Worm (Caenorhabditis elegans): Measurements from ENCODE around the gene F11A5.16.

Gene F11A5.16

DNA sequence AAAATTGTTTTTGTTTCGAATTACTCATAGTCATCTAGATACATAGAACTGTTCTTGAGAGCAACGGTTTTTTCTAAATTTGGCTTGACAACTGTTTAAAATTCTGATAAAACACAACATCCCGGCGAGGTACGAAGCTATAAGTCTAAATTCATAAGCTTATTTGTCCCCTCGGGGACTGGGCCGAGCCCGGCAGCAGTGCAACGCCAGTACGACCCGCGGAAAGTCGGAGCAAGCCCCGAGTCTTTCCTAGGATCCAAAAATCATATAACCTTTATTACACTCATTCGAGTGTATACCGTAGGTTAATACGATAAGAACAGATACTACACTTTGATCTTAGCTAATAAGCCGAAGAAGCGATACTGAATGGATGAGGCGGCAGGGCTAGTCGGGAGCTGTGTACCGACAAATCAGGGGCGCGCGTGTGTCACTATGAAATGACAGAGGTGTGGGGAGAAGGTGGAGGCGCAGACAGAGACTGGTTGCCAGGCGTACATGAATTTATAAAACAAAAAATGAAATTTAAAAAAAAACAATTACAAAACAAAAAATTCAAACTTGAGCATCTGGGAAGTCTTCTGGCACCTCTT lies 14.9 kb downstream of the F11A5.16 start:
- no peak for TF ChIP-seq skn-1 (tag; optimal IDR thresholded peaks at IDR 0.05)
- TF ChIP-seq daf-12 (tag; optimal IDR thresholded peaks at IDR 0.05) = no peak
- TF ChIP-seq aly-2 (tag; optimal IDR thresholded peaks at IDR 0.05) = no peak
- TF ChIP-seq ama-1 (optimal IDR thresholded peaks at IDR 0.05) = no peak
- peak; percentile 22 for TF ChIP-seq snpc-4 (tag; optimal IDR thresholded peaks at IDR 0.05)
- no peak for TF ChIP-seq ceh-9 (tag; optimal IDR thresholded peaks at IDR 0.05)
- TF ChIP-seq unc-39 (tag; optimal IDR thresholded peaks at IDR 0.05) = no peak
- no peak for TF ChIP-seq nhr-43 (tag; optimal IDR thresholded peaks at IDR 0.05; ENCODE audit: poor library complexity, severe bottlenecking)

DNA sequence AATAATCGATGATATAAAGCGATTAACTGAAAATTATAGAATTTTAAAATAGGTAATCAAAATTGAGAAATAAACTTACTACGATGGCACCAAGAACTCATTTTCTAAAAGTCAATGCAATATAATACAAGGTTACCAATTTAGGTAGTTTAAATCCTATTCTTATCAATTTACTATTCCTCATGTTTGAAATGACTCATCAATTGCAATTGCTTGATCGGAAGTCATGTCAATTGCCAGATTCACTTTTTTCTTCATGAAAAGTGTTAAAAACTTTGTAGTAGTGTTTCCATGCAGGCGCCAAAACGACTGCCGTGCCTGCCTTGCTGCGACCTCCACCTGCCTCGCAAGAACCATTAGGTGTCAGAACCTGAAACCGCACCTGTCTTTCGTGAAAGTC lies 15.8 kb downstream of the F11A5.16 start, which contains the start of gene F11A5.13:
Gene F11A5.13 (minus strand): TSS at position 101 of the 400 bp plus-strand sequence.
- TF ChIP-seq nhr-25 (tag; optimal IDR thresholded peaks at IDR 0.05) (no peak), tbx-2 (tag; optimal IDR thresholded peaks at IDR 0.05) (no peak), lin-39 (tag; optimal IDR thresholded peaks at IDR 0.05) (no peak), ZK546.5 (tag; optimal IDR thresholded peaks at IDR 0.05) (no peak), ztf-11 (tag; optimal IDR thresholded peaks at IDR 0.05) (no peak), nhr-76 (tag; optimal IDR thresholded peaks at IDR 0.05) (no peak), ceh-9 (tag; optimal IDR thresholded peaks at IDR 0.05) (no peak), elt-1 (tag; optimal IDR thresholded peaks at IDR 0.05) (no peak), fos-1 (tag; optimal IDR thresholded peaks at IDR 0.05) (no peak), ceh-16 (tag; optimal IDR thresholded peaks at IDR 0.05) (no peak), nhr-77 (tag; optimal IDR thresholded peaks at IDR 0.05) (no peak), fkh-2 (tag; optimal IDR thresholded peaks at IDR 0.05) (no peak), jun-1 (tag; optimal IDR thresholded peaks at IDR 0.05) (no peak), unc-62 (GFP tag; optimal IDR thresholded peaks at IDR 0.05) (no peak)

DNA sequence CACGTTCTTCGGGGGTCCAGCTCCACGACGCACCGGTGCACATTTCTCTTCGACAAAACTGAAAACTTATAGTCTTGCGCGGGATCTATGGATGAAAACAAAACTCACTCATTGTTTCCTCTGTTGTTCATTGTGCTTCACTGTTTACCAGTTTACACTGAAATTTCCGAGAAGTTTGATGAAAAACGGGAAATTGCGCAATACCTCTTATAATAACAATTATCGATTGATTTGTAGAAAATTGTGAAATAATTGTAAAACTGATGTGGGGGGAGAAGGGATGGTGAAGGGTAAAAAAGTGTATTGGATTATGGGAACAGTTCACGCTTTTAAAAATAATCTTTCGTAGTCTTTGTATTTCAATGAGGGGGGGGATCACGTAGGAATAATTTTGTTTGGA lies 18.7 kb downstream of the F11A5.16 start:
- TF ChIP-seq tbx-2 (tag; optimal IDR thresholded peaks at IDR 0.05) (no peak), mml-1 (tag; optimal IDR thresholded peaks at IDR 0.05) (no peak), unc-62 (GFP tag; optimal IDR thresholded peaks at IDR 0.05) (no peak), sea-2 (GFP tag; optimal IDR thresholded peaks at IDR 0.05) (no peak), lsy-12 (tag; optimal IDR thresholded peaks at IDR 0.05) (no peak), pqm-1 (tag; optimal IDR thresholded peaks at IDR 0.05) (no peak), nhr-43 (tag; optimal IDR thresholded peaks at IDR 0.05; ENCODE audit: poor library complexity, severe bottlenecking) (no peak), nhr-23 (tag; optimal IDR thresholded peaks at IDR 0.05) (no peak), elt-3 (tag; optimal IDR thresholded peaks at IDR 0.05) (no peak)

DNA sequence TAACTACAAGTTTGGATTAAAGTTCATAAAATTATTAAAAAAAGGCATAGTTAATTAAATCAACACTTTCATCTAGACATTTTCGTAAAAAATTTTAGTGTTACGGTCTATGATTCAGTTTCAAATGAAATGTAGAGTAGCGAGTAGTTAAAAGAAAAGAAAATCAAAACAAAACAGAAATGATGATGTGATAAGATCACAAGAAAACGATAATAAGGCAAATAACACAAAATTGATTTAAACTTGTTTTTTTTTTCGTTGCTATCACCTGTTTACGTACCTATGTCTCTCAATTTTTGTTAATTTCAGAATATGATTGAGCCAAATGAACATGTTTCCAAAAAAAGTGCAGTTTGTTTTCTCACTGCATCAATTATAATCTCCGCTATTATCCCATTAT lies 19.1 kb downstream of the F11A5.16 start, which contains the start of the genes F21H7.2 and F21H7.12:
Gene F21H7.2 (minus strand): TSS at position 101 of the 400 bp plus-strand sequence.
Gene F21H7.12 (plus strand): TSS at position 270 of the 400 bp plus-strand sequence.
- TF ChIP-seq ceh-9 (tag; optimal IDR thresholded peaks at IDR 0.05) (no peak), ZK546.5 (tag; optimal IDR thresholded peaks at IDR 0.05) (no peak), skn-1 (tag; optimal IDR thresholded peaks at IDR 0.05) (no peak), ceh-28 (tag; optimal IDR thresholded peaks at IDR 0.05) (no peak), nhr-23 (tag; optimal IDR thresholded peaks at IDR 0.05) (no peak), R02D3.7 (tag; optimal IDR thresholded peaks at IDR 0.05) (no peak), ztf-11 (tag; optimal IDR thresholded peaks at IDR 0.05) (no peak), ama-1 (optimal IDR thresholded peaks at IDR 0.05) (no peak), unc-39 (tag; optimal IDR thresholded peaks at IDR 0.05) (no peak), nhr-25 (tag; optimal IDR thresholded peaks at IDR 0.05) (no peak), daf-12 (tag; optimal IDR thresholded peaks at IDR 0.05) (no peak), fkh-10 (GFP tag; optimal IDR thresholded peaks at IDR 0.05) (no peak), nhr-12 (tag; optimal IDR thresholded peaks at IDR 0.05) (no peak), nhr-77 (tag; optimal IDR thresholded peaks at IDR 0.05) (no peak), elt-3 (tag; optimal IDR thresholded peaks at IDR 0.05) (no peak), nhr-28 (tag; optimal IDR thresholded peaks at IDR 0.05) (no peak)

DNA sequence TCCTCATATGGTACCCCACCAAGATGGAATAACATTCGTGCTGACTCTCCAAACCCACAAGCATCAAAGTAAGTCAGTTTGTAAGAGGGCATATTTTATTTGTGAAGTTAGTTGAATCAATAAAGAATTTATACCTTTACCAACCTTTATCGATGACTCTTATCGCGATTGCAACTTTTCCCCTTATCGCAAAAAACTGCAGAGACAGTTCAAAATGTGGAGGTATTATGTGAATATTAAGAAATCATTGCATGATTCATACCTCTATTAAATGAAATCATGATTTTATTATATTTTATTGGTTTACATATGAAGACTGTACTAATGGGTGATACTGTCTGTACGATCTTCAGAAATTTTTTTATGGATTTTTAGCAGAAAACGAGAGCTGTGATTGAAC lies 21.4 kb downstream of the F11A5.16 start, which contains the start of gene gst-22:
Gene gst-22 (minus strand): TSS at position 103 of the 400 bp plus-strand sequence.
- no peak for TF ChIP-seq elt-3 (tag; optimal IDR thresholded peaks at IDR 0.05)
- TF ChIP-seq sea-2 (GFP tag; optimal IDR thresholded peaks at IDR 0.05) = no peak
- no peak for TF ChIP-seq ceh-16 (tag; optimal IDR thresholded peaks at IDR 0.05)
- TF ChIP-seq jun-1 (tag; optimal IDR thresholded peaks at IDR 0.05) = peak; percentile 48
- no peak for TF ChIP-seq fkh-2 (tag; optimal IDR thresholded peaks at IDR 0.05)
- peak; percentile 92 for TF ChIP-seq elt-2 (tag; optimal IDR thresholded peaks at IDR 0.05)
- TF ChIP-seq R02D3.7 (tag; optimal IDR thresholded peaks at IDR 0.05) = no peak
- peak; percentile 97 for TF ChIP-seq pqm-1 (tag; optimal IDR thresholded peaks at IDR 0.05)
- TF ChIP-seq fos-1 (tag; optimal IDR thresholded peaks at IDR 0.05) = no peak
- no peak for TF ChIP-seq aly-2 (tag; optimal IDR thresholded peaks at IDR 0.05)
- no peak for TF ChIP-seq ceh-9 (tag; optimal IDR thresholded peaks at IDR 0.05)
- TF ChIP-seq mdl-1 (tag; optimal IDR thresholded peaks at IDR 0.05) = no peak
- no peak for TF ChIP-seq egl-27 (tag; optimal IDR thresholded peaks at IDR 0.05)
- TF ChIP-seq ceh-28 (tag; optimal IDR thresholded peaks at IDR 0.05) = peak; percentile 2
- no peak for TF ChIP-seq daf-12 (tag; optimal IDR thresholded peaks at IDR 0.05)

Data from whole organism, L3 larva.